Fruit fly (Drosophila melanogaster) whole organism, embryonic: ENCODE results near the gene CG5805.

Source experiments
- Atf3 ChIP-seq: fragments of 200-800 bp; sonication (Bioruptor generic); optimal IDR thresholded peaks from 3 replicates; lab custom pipeline; 2016; ENCODE audit warnings: missing biosample characterization, missing genetic modification characterization
- Bgb ChIP-seq: fragments of 200-800 bp; sonication (Bioruptor generic); IDR thresholded peaks from 2 replicates; pipeline ENCODE4 v1.3.6; 2022; ENCODE audit warnings: missing biosample characterization, missing genetic modification characterization; ENCODE audit not compliant: partially characterized antibody
- C15 ChIP-seq: fragments of 200-800 bp; sonication (Bioruptor generic); IDR thresholded peaks from 3 replicates; pipeline ENCODE4 v1.3.6; 2022; ENCODE audit warnings: missing biosample characterization, missing genetic modification characterization
- CG10321 ChIP-seq: fragments of 200-800 bp; sonication (Bioruptor generic); IDR thresholded peaks from 2 replicates; pipeline ENCODE4 v1.3.6; 2022; ENCODE audit warnings: missing biosample characterization, missing genetic modification characterization
- CG10565 ChIP-seq: fragments of 200-800 bp; sonication (Bioruptor generic); optimal IDR thresholded peaks from 3 replicates; lab custom pipeline; 2016; ENCODE audit warnings: missing biosample characterization, mild to moderate bottlenecking, missing genetic modification characterization
- CG10959 ChIP-seq: fragments of 200-800 bp; sonication (Bioruptor generic); IDR thresholded peaks from 2 replicates; pipeline ENCODE4 v1.3.6; 2022; ENCODE audit warnings: missing biosample characterization, missing genetic modification characterization
- CG11456 ChIP-seq: fragments of 200-800 bp; sonication (Bioruptor generic); IDR thresholded peaks from 3 replicates; pipeline ENCODE4 v1.3.6; 2022; ENCODE audit warnings: missing biosample characterization, missing genetic modification characterization
- CG11560 ChIP-seq: fragments of 200-800 bp; sonication (Bioruptor generic); IDR thresholded peaks from 3 replicates; pipeline ENCODE4 v1.3.6; 2022; ENCODE audit warnings: missing biosample characterization, missing genetic modification characterization
- CG11696 ChIP-seq: fragments of 200-800 bp; sonication (Bioruptor generic); IDR thresholded peaks from 2 replicates; pipeline ENCODE4 v1.3.6; 2022; ENCODE audit warnings: missing biosample characterization, missing genetic modification characterization
- CG12236 ChIP-seq: fragments of 200-800 bp; sonication (Bioruptor generic); optimal IDR thresholded peaks from 2 replicates; lab custom pipeline; 2016; ENCODE audit warnings: missing biosample characterization, missing genetic modification characterization
- CG14965 ChIP-seq: fragments of 200-800 bp; sonication (Bioruptor generic); optimal IDR thresholded peaks from 2 replicates; lab custom pipeline; 2016; ENCODE audit warnings: missing biosample characterization, missing genetic modification characterization, borderline replicate concordance
- CG17359 ChIP-seq: fragments of 200-800 bp; sonication (Bioruptor generic); optimal IDR thresholded peaks from 3 replicates; lab custom pipeline; 2018; ENCODE audit warnings: missing biosample characterization, mild to moderate bottlenecking, missing genetic modification characterization, moderate library complexity
- CG17612 ChIP-seq: fragments of 200-800 bp; sonication (Bioruptor generic); IDR thresholded peaks from 2 replicates; pipeline ENCODE4 v1.3.6; 2022; ENCODE audit warnings: missing biosample characterization, missing genetic modification characterization
- CG2129 ChIP-seq: fragments of 200-800 bp; sonication (Bioruptor generic); IDR thresholded peaks from 2 replicates; pipeline ENCODE4 v1.3.6; 2022; ENCODE audit warnings: missing biosample characterization, missing genetic modification characterization; ENCODE audit not compliant: partially characterized antibody
- CG2678 ChIP-seq: fragments of 200-800 bp; sonication (Bioruptor generic); optimal IDR thresholded peaks from 3 replicates; lab custom pipeline; 2019; ENCODE audit warnings: missing biosample characterization, mild to moderate bottlenecking, missing genetic modification characterization, moderate library complexity
- CG30431 ChIP-seq: fragments of 200-800 bp; sonication (Bioruptor generic); optimal IDR thresholded peaks from 2 replicates; lab custom pipeline; 2017; ENCODE audit warnings: missing biosample characterization, missing genetic modification characterization
- CG34224 ChIP-seq: fragments of 200-800 bp; sonication (Bioruptor generic); IDR thresholded peaks from 3 replicates; pipeline ENCODE4 v1.3.6; 2022; ENCODE audit warnings: missing biosample characterization, missing genetic modification characterization; ENCODE audit not compliant: partially characterized antibody
- CG34422 ChIP-seq: fragments of 200-800 bp; sonication (Bioruptor generic); IDR thresholded peaks from 3 replicates; pipeline ENCODE4 v1.3.6; 2022; ENCODE audit warnings: missing biosample characterization, missing genetic modification characterization
- CG6175 ChIP-seq: fragments of 200-800 bp; sonication (Bioruptor generic); IDR thresholded peaks from 3 replicates; pipeline ENCODE4 v1.3.6; 2022; ENCODE audit warnings: missing biosample characterization, missing genetic modification characterization
- CHES-1-like ChIP-seq: fragments of 200-800 bp; sonication (Bioruptor generic); optimal IDR thresholded peaks from 2 replicates; lab custom pipeline; 2016; ENCODE audit warnings: missing biosample characterization, missing genetic modification characterization
- CoRest ChIP-seq: fragments of 200-800 bp; sonication (Bioruptor generic); optimal IDR thresholded peaks from 3 replicates; lab custom pipeline; 2018; ENCODE audit warnings: missing biosample characterization, mild to moderate bottlenecking, missing genetic modification characterization, moderate library complexity
- HLH3B ChIP-seq: fragments of 200-800 bp; sonication (Bioruptor generic); IDR thresholded peaks from 2 replicates; pipeline ENCODE4 v1.3.6; 2022; ENCODE audit warnings: missing biosample characterization, missing genetic modification characterization
- Hr39 ChIP-seq: fragments of >200 bp; optimal IDR thresholded peaks from 2 replicates; lab custom pipeline; 2017
- Meics ChIP-seq: fragments of 200-800 bp; sonication (Bioruptor generic); optimal IDR thresholded peaks from 2 replicates; lab custom pipeline; 2017; ENCODE audit warnings: missing biosample characterization, mild to moderate bottlenecking, missing genetic modification characterization
- Mes4 ChIP-seq: fragments of 200-800 bp; sonication (Bioruptor generic); optimal IDR thresholded peaks from 2 replicates; lab custom pipeline; 2016; ENCODE audit warnings: missing biosample characterization, missing genetic modification characterization
- NC2β ChIP-seq: fragments of 200-800 bp; sonication (Bioruptor generic); optimal IDR thresholded peaks from 2 replicates; lab custom pipeline; 2016; ENCODE audit warnings: missing biosample characterization, missing genetic modification characterization
- Scr ChIP-seq: fragments of 200-800 bp; sonication (Bioruptor generic); IDR thresholded peaks from 2 replicates; pipeline ENCODE4 v1.3.6; 2022; ENCODE audit warnings: missing biosample characterization, missing genetic modification characterization; ENCODE audit not compliant: partially characterized antibody
- Ssrp ChIP-seq: fragments of 200-800 bp; sonication (Bioruptor generic); optimal IDR thresholded peaks from 2 replicates; lab custom pipeline; 2018; ENCODE audit warnings: missing biosample characterization, mild to moderate bottlenecking, missing genetic modification characterization, moderate library complexity
- Xrp1 ChIP-seq: fragments of 200-800 bp; sonication (Bioruptor generic); IDR thresholded peaks from 2 replicates; pipeline ENCODE4 v1.3.6; 2022; ENCODE audit warnings: missing biosample characterization, missing genetic modification characterization
- bigmax ChIP-seq: fragments of 200-800 bp; sonication (Bioruptor generic); optimal IDR thresholded peaks from 2 replicates; lab custom pipeline; 2018; ENCODE audit warnings: missing biosample characterization, mild to moderate bottlenecking, missing genetic modification characterization
- ci ChIP-seq: fragments of 200-800 bp; sonication (Bioruptor generic); IDR thresholded peaks from 3 replicates; pipeline ENCODE4 v1.3.6; 2022; ENCODE audit warnings: missing biosample characterization, missing genetic modification characterization
- croc ChIP-seq: fragments of 200-800 bp; sonication (Bioruptor generic); conservative IDR thresholded peaks from 3 replicates; pipeline ENCODE4 v1.3.6; 2022; ENCODE audit warnings: missing biosample characterization, missing genetic modification characterization
- dpn ChIP-seq, 2 experiments: fragments of 200-800 bp; sonication (Bioruptor generic); optimal IDR thresholded peaks; 3 replicates each; lab custom pipeline; 2016; ENCODE audit warnings: missing biosample characterization in 2 of 2, missing genetic modification characterization in 2 of 2
- fd3F ChIP-seq: fragments of 200-800 bp; sonication (Bioruptor generic); optimal IDR thresholded peaks from 2 replicates; lab custom pipeline; 2018; ENCODE audit warnings: missing biosample characterization, mild to moderate bottlenecking, missing genetic modification characterization, moderate library complexity
- grn ChIP-seq: fragments of 200-800 bp; sonication (Bioruptor generic); optimal IDR thresholded peaks from 3 replicates; lab custom pipeline; 2017; ENCODE audit warnings: missing biosample characterization, missing genetic modification characterization
- gro ChIP-seq: fragments of 200-800 bp; sonication (Bioruptor generic); optimal IDR thresholded peaks from 2 replicates; lab custom pipeline; 2016; ENCODE audit warnings: missing biosample characterization, missing genetic modification characterization
- gsb-n ChIP-seq: fragments of 200-800 bp; sonication (Bioruptor generic); optimal IDR thresholded peaks from 3 replicates; lab custom pipeline; 2018; ENCODE audit warnings: missing biosample characterization, mild to moderate bottlenecking, missing genetic modification characterization
- gt ChIP-seq: fragments of 200-800 bp; sonication (Bioruptor generic); IDR thresholded peaks from 2 replicates; pipeline ENCODE4 v1.3.6; 2022; ENCODE audit warnings: missing biosample characterization, missing genetic modification characterization
- hth ChIP-seq: fragments of >200 bp; optimal IDR thresholded peaks from 2 replicates; lab custom pipeline; 2017; ENCODE audit warnings: inconsistent platforms
- ind ChIP-seq: fragments of 200-800 bp; sonication (Bioruptor generic); optimal IDR thresholded peaks from 3 replicates; lab custom pipeline; 2016; ENCODE audit warnings: missing biosample characterization, missing genetic modification characterization
- lab ChIP-seq: fragments of 200-800 bp; sonication (Bioruptor generic); optimal IDR thresholded peaks from 3 replicates; lab custom pipeline; 2017; ENCODE audit warnings: missing biosample characterization, missing genetic modification characterization, mild to moderate bottlenecking, moderate library complexity, missing genetic modification reagents
- lov ChIP-seq, 2 experiments: fragments of 200-800 bp in 1 of 2; fragments of >200 bp in 1 of 2; sonication (Bioruptor generic) in 1 of 2; IDR thresholded peaks in 1 of 2; optimal IDR thresholded peaks in 1 of 2; 2 replicates in 1 of 2; 3 replicates in 1 of 2; pipeline versions ENCODE4 v1.3.6 to Lab custom; 2017 to 2022; ENCODE audit warnings: missing biosample characterization in 1 of 2, missing genetic modification characterization in 1 of 2
- nerfin-1 ChIP-seq: fragments of 200-800 bp; sonication (Bioruptor generic); optimal IDR thresholded peaks from 3 replicates; lab custom pipeline; 2019; ENCODE audit warnings: missing biosample characterization, mild to moderate bottlenecking, missing genetic modification characterization, moderate library complexity
- phol ChIP-seq: fragments of 200-800 bp; sonication (Bioruptor generic); optimal IDR thresholded peaks from 3 replicates; lab custom pipeline; 2018; ENCODE audit warnings: missing biosample characterization, mild to moderate bottlenecking, missing genetic modification characterization, moderate library complexity
- sens ChIP-seq: fragments of 200-800 bp; sonication (Bioruptor generic); peaks from one replicate; lab custom pipeline; 2016; ENCODE audit warnings: missing biosample characterization, missing genetic modification characterization
- slbo ChIP-seq: fragments of 200-800 bp; sonication (Bioruptor generic); IDR thresholded peaks from 2 replicates; pipeline ENCODE4 v1.3.6; 2022; ENCODE audit warnings: missing biosample characterization, missing genetic modification characterization
- sna ChIP-seq: fragments of 200-800 bp; sonication (Bioruptor generic); IDR thresholded peaks from 2 replicates; pipeline ENCODE4 v1.3.6; 2022; ENCODE audit warnings: missing biosample characterization, missing genetic modification characterization; ENCODE audit not compliant: partially characterized antibody
- sr ChIP-seq: fragments of 200-800 bp; sonication (Bioruptor generic); IDR thresholded peaks from 3 replicates; pipeline ENCODE4 v1.3.6; 2022; ENCODE audit warnings: missing biosample characterization, missing genetic modification characterization
- tap ChIP-seq: fragments of 200-800 bp; optimal IDR thresholded peaks from 3 replicates; lab custom pipeline; 2019; ENCODE audit warnings: missing biosample characterization, mild to moderate bottlenecking, missing genetic modification characterization, moderate library complexity
- wdn ChIP-seq: fragments of 200-800 bp; sonication (Bioruptor generic); IDR thresholded peaks from 2 replicates; pipeline ENCODE4 v1.3.6; 2022; ENCODE audit warnings: missing biosample characterization, missing genetic modification characterization

CG5805 gene

DNA sequence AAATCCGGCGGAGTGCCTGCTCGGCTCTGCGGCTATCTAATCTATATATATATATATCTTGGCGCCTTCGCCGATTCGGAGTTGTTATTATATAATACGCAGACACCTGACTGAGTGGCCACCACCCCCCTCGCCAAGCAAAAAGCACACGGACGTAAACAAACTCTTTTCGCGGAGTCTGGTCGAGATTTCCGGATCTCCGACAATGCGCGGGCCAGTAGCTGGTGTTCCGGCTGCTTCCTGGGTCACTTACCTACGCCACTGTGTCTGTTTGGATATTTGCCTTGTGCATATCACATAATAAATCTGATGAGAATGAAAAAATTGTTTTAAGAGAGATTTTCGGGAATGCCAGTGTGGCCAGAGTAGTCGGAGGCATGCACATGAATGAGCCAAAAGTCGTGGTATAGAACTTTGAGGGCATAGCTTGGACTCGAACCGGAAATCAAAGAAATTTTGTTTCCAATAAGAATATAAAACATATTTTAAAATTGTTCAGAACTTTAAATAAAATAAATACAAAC is at the start of gene CG5805 (continued):
- TF ChIP-seq Ssrp (tag; lab: Kevin White, UChicago) (peak; percentile 58), sna (GFP tag; lab: Robert Waterston, UW) (0 out of 2 replicates have a peak, but pooled peaks have one; percentile 22), NC2β (GFP tag; lab: Kevin White, UChicago) (peak; percentile 81), tap (peak; percentile 66), grn (GFP tag; lab: Kevin White, UChicago) (peak; percentile 69), Bgb (GFP tag; lab: Robert Waterston, UW) (0 out of 2 replicates have a peak, but pooled peaks have one; percentile 29), dpn (GFP tag; optimal IDR thresholded peaks at IDR 0.05; lab: Kevin White, UChicago) (peak; percentile 65 to 87), CG12236 (GFP tag; lab: Kevin White, UChicago) (peak; percentile 53), CG6175 (GFP tag; lab: Robert Waterston, UW) (peak; percentile 46; the same call in 1 of the 3 replicates), bigmax (GFP tag; lab: Kevin White, UChicago) (peak; percentile 65), Meics (GFP tag; lab: Kevin White, UChicago) (peak; percentile 94), sr (GFP tag; lab: Robert Waterston, UW) (peak; percentile 81), Atf3 (GFP tag; lab: Kevin White, UChicago) (peak; percentile 47), CG17359 (peak; percentile 82), CG10565 (no peak), Scr (peak; percentile 21; the same call in 1 of the 2 replicates), CHES-1-like (peak; percentile 75), CoRest (peak; percentile 86), CG2678 (tag; lab: Kevin White, UChicago) (peak; percentile 70), hth (lab: Kevin White, UChicago) (no peak), lab (GFP tag; lab: Kevin White, UChicago) (peak; percentile 95), lov (optimal IDR thresholded peaks at IDR 0.05; lab: Kevin White, UChicago) (no peak), lov (GFP tag; IDR thresholded peaks at IDR 0.05; lab: Robert Waterston, UW) (peak; percentile 92), ci (GFP tag; lab: Robert Waterston, UW) (peak; percentile 97), CG34224 (peak; percentile 25; the same call in 1 of the 3 replicates), CG14965 (peak; percentile 8), sens (GFP tag; lab: Kevin White, UChicago) (peak; percentile 96), ind (GFP tag; lab: Kevin White, UChicago) (peak; percentile 62), CG11696 (GFP tag; lab: Robert Waterston, UW) (peak; percentile 28; the same call in 1 of the 2 replicates), Hr39 (lab: Kevin White, UChicago) (no peak), CG11560 (tag; lab: Robert Waterston, UW) (no peak; the same call in 2 of the 3 replicates), gsb-n (tag; lab: Kevin White, UChicago) (peak; percentile 55), slbo (GFP tag; lab: Robert Waterston, UW) (peak; percentile 84), croc (GFP tag; lab: Robert Waterston, UW) (no peak; the same call in 2 of the 3 replicates), CG10321 (GFP tag; lab: Robert Waterston, UW) (peak; percentile 71), gt (GFP tag; lab: Robert Waterston, UW) (peak; percentile 53; the same call in 1 of the 2 replicates), CG11456 (GFP tag; lab: Robert Waterston, UW) (peak; percentile 93), CG10959 (GFP tag; lab: Robert Waterston, UW) (peak; percentile 53), fd3F (GFP tag; lab: Kevin White, UChicago) (peak; percentile 80), nerfin-1 (tag; lab: Kevin White, UChicago) (peak; percentile 75), phol (tag; lab: Kevin White, UChicago) (peak; percentile 88), HLH3B (GFP tag; lab: Robert Waterston, UW) (peak; percentile 63), CG2129 (GFP tag; lab: Robert Waterston, UW) (no peak), CG34422 (GFP tag; lab: Robert Waterston, UW) (peak; percentile 78; the same call in 2 of the 3 replicates), wdn (GFP tag; lab: Robert Waterston, UW) (peak; percentile 81), C15 (peak; percentile 78; the same call in 2 of the 3 replicates), gro (GFP tag; lab: Kevin White, UChicago) (no peak), Xrp1 (GFP tag; lab: Robert Waterston, UW) (no peak), Mes4 (GFP tag; lab: Kevin White, UChicago) (peak; percentile 75), CG30431 (GFP tag; lab: Kevin White, UChicago) (peak; percentile 75), CG17612 (GFP tag; lab: Robert Waterston, UW) (peak; percentile 57; the same call in 1 of the 2 replicates)
